Worm (Caenorhabditis elegans): ENCODE results near the gene T26E4.3.
A peak's percentile ranks its signal among the peaks of the same experiment; 100 is the strongest.

Gene T26E4.3

ce11 chrV:15769072-15769471 is 13.5 kb upstream of the T26E4.3 start, which contains the start of gene F57A10.4:
TSS of gene F57A10.4 (plus strand) at chrV:15769438.
- TF ChIP-seq lin-13 (GFP tag; optimal IDR thresholded peaks at IDR 0.05) (no peak), nhr-25 (tag; optimal IDR thresholded peaks at IDR 0.05) (no peak), mdl-1 (tag; optimal IDR thresholded peaks at IDR 0.05) (no peak), ztf-11 (tag; optimal IDR thresholded peaks at IDR 0.05) (no peak)

- TF ChIP-seq gmeb-1 (tag; optimal IDR thresholded peaks at IDR 0.05): no peak
- no peak for TF ChIP-seq elt-3 (tag; optimal IDR thresholded peaks at IDR 0.05)
- TF ChIP-seq nhr-11 (tag; optimal IDR thresholded peaks at IDR 0.05): no peak
- no peak for TF ChIP-seq C34F6.9 (tag; optimal IDR thresholded peaks at IDR 0.05)
Observed at ce11 chrV:15773141-15773540, 9.5 kb upstream of the T26E4.3 start, which contains the start of gene nhr-60. TSS of gene nhr-60 (minus strand) at chrV:15773241.

DNA sequence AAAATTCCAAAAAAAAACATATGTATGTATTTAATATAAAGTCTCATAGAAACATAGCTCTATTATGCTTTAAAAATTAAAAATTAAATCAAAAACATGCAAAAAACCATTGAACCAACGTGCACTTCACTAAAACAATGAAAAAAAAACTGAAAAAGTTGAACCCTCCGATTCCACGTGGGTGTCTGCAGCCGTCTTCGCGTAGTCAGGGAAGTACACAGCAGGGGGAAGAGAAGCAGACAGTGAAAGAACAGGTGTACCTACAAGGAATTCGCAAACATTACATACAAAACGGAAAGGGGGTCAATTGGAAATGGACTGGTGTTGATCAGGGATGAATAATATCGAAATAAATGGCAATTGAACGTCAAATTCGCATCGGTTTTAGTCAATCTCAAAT is 8.7 kb upstream of the T26E4.3 start:
- TF ChIP-seq sma-9 (GFP tag; optimal IDR thresholded peaks at IDR 0.05): peak; percentile 29
- no peak for TF ChIP-seq sma-9 (tag; optimal IDR thresholded peaks at IDR 0.05)
- TF ChIP-seq lin-39 (tag; optimal IDR thresholded peaks at IDR 0.05): no peak
- TF ChIP-seq fos-1 (tag; optimal IDR thresholded peaks at IDR 0.05): no peak
- TF ChIP-seq ztf-11 (tag; optimal IDR thresholded peaks at IDR 0.05): no peak
- TF ChIP-seq ceh-82 (tag; optimal IDR thresholded peaks at IDR 0.05): no peak
- no peak for TF ChIP-seq mbf-1 (tag; optimal IDR thresholded peaks at IDR 0.05)
- no peak for TF ChIP-seq snpc-4 (tag; optimal IDR thresholded peaks at IDR 0.05)
- no peak for TF ChIP-seq unc-55 (GFP tag; optimal IDR thresholded peaks at IDR 0.05)
- no peak for TF ChIP-seq nhr-11 (tag; optimal IDR thresholded peaks at IDR 0.05)
- TF ChIP-seq crh-2 (tag; optimal IDR thresholded peaks at IDR 0.05): no peak
- no peak for TF ChIP-seq dmd-4 (tag; optimal IDR thresholded peaks at IDR 0.05)
- TF ChIP-seq nhr-23 (tag; optimal IDR thresholded peaks at IDR 0.05): no peak
- peak in 1 of 2 experiments; percentile 1 for TF ChIP-seq mdl-1 (tag; optimal IDR thresholded peaks at IDR 0.05)
- no peak for TF ChIP-seq ztf-4 (tag; optimal IDR thresholded peaks at IDR 0.05)

DNA sequence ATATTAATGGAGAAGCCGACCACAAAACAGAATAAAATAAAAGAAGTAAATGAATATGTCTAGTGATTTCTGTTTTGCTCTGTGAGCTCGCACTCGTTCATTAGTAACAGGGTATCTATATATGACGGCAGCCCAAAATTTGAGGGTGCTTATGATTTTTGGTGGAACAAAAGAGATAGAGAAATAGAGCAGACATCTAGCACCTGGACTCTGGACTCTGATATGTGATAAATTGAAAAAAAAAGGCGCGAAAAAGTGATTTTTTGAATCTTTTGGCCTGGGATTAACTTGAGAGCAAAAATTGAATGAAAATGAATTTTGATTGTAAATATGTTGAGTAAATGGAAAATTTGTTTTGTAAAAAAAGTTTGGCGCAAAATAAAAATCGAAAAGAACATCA is 5.9 kb upstream of the T26E4.3 start, which contains the start of gene nhr-283:
TSS of gene nhr-283 (minus strand) at position 101 of the 400 bp plus-strand sequence.
- TF ChIP-seq aly-2 (tag; optimal IDR thresholded peaks at IDR 0.05) (no peak), gmeb-1 (tag; optimal IDR thresholded peaks at IDR 0.05) (no peak)

ce11 chrV:15779128-15779729 is 3.4 kb upstream of the T26E4.3 start, which contains the start of the genes nhr-285 and irld-52:
TSS of gene nhr-285 (minus strand) at chrV:15779228.
TSS of gene irld-52 (plus strand) at chrV:15779679.
- TF ChIP-seq nhr-21 (tag; optimal IDR thresholded peaks at IDR 0.05) (no peak), peb-1 (tag; optimal IDR thresholded peaks at IDR 0.05) (no peak), nhr-10 (tag; optimal IDR thresholded peaks at IDR 0.05) (no peak), elt-3 (tag; optimal IDR thresholded peaks at IDR 0.05) (no peak), ceh-16 (tag; optimal IDR thresholded peaks at IDR 0.05) (no peak), Y55F3AM.14 (GFP tag; optimal IDR thresholded peaks at IDR 0.05) (no peak), nhr-23 (tag; optimal IDR thresholded peaks at IDR 0.05) (no peak), sma-9 (GFP tag; optimal IDR thresholded peaks at IDR 0.05) (no peak), sma-9 (tag; optimal IDR thresholded peaks at IDR 0.05) (no peak), zag-1 (tag; optimal IDR thresholded peaks at IDR 0.05) (no peak)

DNA sequence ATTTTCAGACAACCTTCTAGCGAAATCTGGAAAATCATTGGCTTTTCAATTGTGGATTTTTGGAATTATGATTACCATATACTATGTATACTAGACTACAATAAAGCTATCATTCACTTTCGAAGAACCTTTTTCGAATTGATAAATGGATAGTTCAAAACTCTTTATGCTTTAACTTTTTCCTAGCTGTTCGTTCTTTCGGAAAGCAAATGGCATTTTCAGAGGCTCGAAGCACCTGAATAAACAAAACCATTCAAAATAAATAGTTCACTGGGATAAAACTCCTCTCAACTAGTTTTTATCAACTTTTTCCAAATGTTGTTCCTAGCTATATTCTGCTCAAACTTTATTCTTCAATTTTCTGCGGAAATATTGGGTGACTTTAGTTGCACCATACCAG is 1.5 kb upstream of the T26E4.3 start, which contains the start of gene T26E4.2:
TSS of gene T26E4.2 (plus strand) at position 301 of the 400 bp plus-strand sequence.
- no peak for TF ChIP-seq zag-1 (tag; optimal IDR thresholded peaks at IDR 0.05)
- TF ChIP-seq ceh-16 (tag; optimal IDR thresholded peaks at IDR 0.05): no peak
- TF ChIP-seq lin-13 (GFP tag; optimal IDR thresholded peaks at IDR 0.05): no peak
- TF ChIP-seq lin-11 (tag; optimal IDR thresholded peaks at IDR 0.05): no peak
- TF ChIP-seq nhr-11 (tag; optimal IDR thresholded peaks at IDR 0.05): no peak
- no peak for TF ChIP-seq lin-39 (tag; optimal IDR thresholded peaks at IDR 0.05)
- TF ChIP-seq peb-1 (tag; optimal IDR thresholded peaks at IDR 0.05): no peak
- TF ChIP-seq nhr-25 (tag; optimal IDR thresholded peaks at IDR 0.05): no peak

ce11 chrV:15792409-15792808 is 9.8 kb downstream of the T26E4.3 start, which contains the start of gene T26E4.4:
TSS of gene T26E4.4 (minus strand) at chrV:15792509.
- TF ChIP-seq mdl-1 (tag; optimal IDR thresholded peaks at IDR 0.05) (no peak), elt-1 (tag; optimal IDR thresholded peaks at IDR 0.05) (no peak), aly-2 (tag; optimal IDR thresholded peaks at IDR 0.05) (no peak), blmp-1 (tag; optimal IDR thresholded peaks at IDR 0.05; ENCODE audit: insufficient read depth) (no peak), unc-62 (GFP tag; optimal IDR thresholded peaks at IDR 0.05) (no peak), C34F6.9 (tag; optimal IDR thresholded peaks at IDR 0.05) (no peak), Y55F3AM.14 (GFP tag; optimal IDR thresholded peaks at IDR 0.05) (no peak), nhr-77 (tag; optimal IDR thresholded peaks at IDR 0.05) (no peak), ztf-4 (tag; optimal IDR thresholded peaks at IDR 0.05) (no peak), nhr-12 (tag; optimal IDR thresholded peaks at IDR 0.05) (no peak), nhr-6 (tag; optimal IDR thresholded peaks at IDR 0.05) (no peak), ceh-16 (tag; optimal IDR thresholded peaks at IDR 0.05) (no peak), egl-27 (tag; optimal IDR thresholded peaks at IDR 0.05) (no peak), lin-11 (tag; optimal IDR thresholded peaks at IDR 0.05) (no peak), alr-1 (tag; optimal IDR thresholded peaks at IDR 0.05) (no peak), ztf-11 (tag; optimal IDR thresholded peaks at IDR 0.05) (no peak), sma-3 (GFP tag; optimal IDR thresholded peaks at IDR 0.05) (no peak), R02D3.7 (tag; optimal IDR thresholded peaks at IDR 0.05) (no peak), peb-1 (tag; optimal IDR thresholded peaks at IDR 0.05) (no peak), zag-1 (tag; optimal IDR thresholded peaks at IDR 0.05) (no peak)

Data from whole organism, L2 larva.